Worm (Caenorhabditis elegans): ENCODE data around the gene Y52E8A.2.

DNA sequence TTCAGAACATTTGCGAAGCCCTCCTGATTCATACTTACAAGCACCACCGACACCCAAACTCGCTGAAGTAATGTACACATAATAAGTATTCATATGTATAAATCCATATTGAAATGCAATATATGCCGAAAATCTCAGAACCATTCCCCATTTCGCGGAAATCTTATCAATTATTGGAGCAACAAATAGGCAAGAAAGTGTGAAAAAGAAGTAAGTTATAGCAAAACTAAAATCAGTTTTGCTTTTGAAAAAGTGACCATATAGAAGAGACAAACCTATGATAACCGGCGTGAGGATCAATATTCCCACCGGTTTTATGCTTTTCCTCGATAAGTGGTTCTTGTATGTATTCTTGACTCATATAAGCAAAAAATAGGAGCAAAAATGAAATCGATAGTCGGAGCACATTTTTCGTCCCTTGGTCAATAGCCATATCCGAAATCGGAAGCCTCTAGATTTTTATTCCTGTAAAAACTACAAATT lies 1.1 kb upstream of the Y52E8A.2 start, which contains the start of gene Y52E8A.6:
- TF ChIP-seq ets-4 (tag; optimal IDR thresholded peaks at IDR 0.05) (no peak), fkh-10 (GFP tag; optimal IDR thresholded peaks at IDR 0.05) (no peak), pag-3 (tag; optimal IDR thresholded peaks at IDR 0.05; ENCODE audit: borderline replicate concordance) (no peak), ceh-45 (GFP tag; IDR thresholded peaks at IDR 0.05) (no peak), rnt-1 (tag; optimal IDR thresholded peaks at IDR 0.05) (no peak), sox-2 (GFP tag; IDR thresholded peaks at IDR 0.05) (no peak), pha-4 (tag; optimal IDR thresholded peaks at IDR 0.05) (no peak), hlh-15 (tag; optimal IDR thresholded peaks at IDR 0.05) (no peak), gmeb-2 (tag; optimal IDR thresholded peaks at IDR 0.05) (no peak), ceh-19 (GFP tag; optimal IDR thresholded peaks at IDR 0.05) (no peak), unc-55 (GFP tag; optimal IDR thresholded peaks at IDR 0.05) (no peak), pros-1 (tag; optimal IDR thresholded peaks at IDR 0.05) (no peak), unc-86 (tag; optimal IDR thresholded peaks at IDR 0.05) (no peak)

Data from whole organism, late embryonic.